Worm (Caenorhabditis elegans) whole organism, midembryonic: ENCODE measurements around the gene F37B4.15.

ENCODE experiments used
- T22C8.4 ChIP-seq: fragments of 200-800 bp; sonication (Bioruptor generic); IDR thresholded peaks from 2 replicates; pipeline ENCODE4 v1.3.6; 2022; ENCODE audit warnings: missing genetic modification characterization, missing compliant biosample characterization
- cog-1 ChIP-seq: sonication (generic microtip); optimal IDR thresholded peaks from 2 replicates; lab custom pipeline; 2016; ENCODE audit warnings: missing genetic modification characterization, missing compliant biosample characterization
- flt-1 ChIP-seq: fragments of 200-800 bp; sonication (Bioruptor generic); IDR thresholded peaks from 2 replicates; pipeline ENCODE4 v1.3.6; 2022; ENCODE audit warnings: missing genetic modification characterization, missing compliant biosample characterization
- med-1 ChIP-seq: sonication (generic microtip); optimal IDR thresholded peaks from 2 replicates; lab custom pipeline; 2017; ENCODE audit warnings: missing genetic modification characterization, mild to moderate bottlenecking, missing compliant biosample characterization, antibody characterized with exemption, missing genetic modification reagents; ENCODE audit not compliant: insufficient read depth
- ref-1 ChIP-seq: fragments of 200-800 bp; sonication (Bioruptor generic); conservative IDR thresholded peaks from 2 replicates; pipeline ENCODE4 v1.3.6; 2022; ENCODE audit warnings: missing genetic modification reagents, missing genetic modification characterization, missing compliant biosample characterization
- tab-1 ChIP-seq: fragments of 200-800 bp; sonication (Bioruptor generic); IDR thresholded peaks from 2 replicates; pipeline ENCODE4 v1.3.6; 2022; ENCODE audit warnings: missing genetic modification characterization, missing compliant biosample characterization
- ztf-29 ChIP-seq: fragments of 200-800 bp; sonication (Bioruptor generic); IDR thresholded peaks from 2 replicates; pipeline ENCODE4 v1.3.6; 2022; ENCODE audit warnings: missing genetic modification reagents, missing genetic modification characterization, missing compliant biosample characterization

DNA sequence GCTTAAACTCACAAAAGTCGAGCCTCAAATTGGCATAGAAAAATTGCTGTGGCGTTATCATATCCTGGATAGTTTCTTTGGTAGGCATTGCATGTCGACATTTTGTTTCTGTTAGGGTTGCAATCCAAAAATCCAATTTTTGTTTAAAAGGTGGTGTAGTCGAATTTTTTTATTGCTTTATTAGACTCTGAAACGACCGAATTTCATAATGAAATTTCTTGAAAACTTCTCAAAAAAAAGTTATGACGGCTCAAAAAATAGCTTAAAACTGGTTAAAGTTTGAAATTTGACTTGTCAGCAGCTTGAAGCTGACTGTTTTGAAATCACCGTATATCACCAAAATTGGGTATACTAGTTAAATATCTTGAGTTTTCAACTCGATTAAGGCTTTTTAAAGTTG lies 49.4 kb downstream of the F37B4.15 start, which contains the start of gene srw-143:
- TF ChIP-seq flt-1 (GFP tag; lab: Robert Waterston, UW): no peak
- no peak for TF ChIP-seq cog-1 (tag; lab: Kevin White, UChicago)
- TF ChIP-seq T22C8.4: no peak
- TF ChIP-seq ztf-29 (GFP tag; lab: Robert Waterston, UW): no peak
- TF ChIP-seq ref-1 (GFP tag; lab: Robert Waterston, UW): no peak
- TF ChIP-seq tab-1: no peak
- no peak for TF ChIP-seq med-1 (GFP tag; lab: Kevin White, UChicago)
